Worm (Caenorhabditis elegans) whole organism, midembryonic: ENCODE measurements around the gene F02E11.3.

ENCODE experiments used
- T22C8.4 ChIP-seq: fragments of 200-800 bp; sonication (Bioruptor generic); IDR thresholded peaks from 2 replicates; pipeline ENCODE4 v1.3.6; 2022; ENCODE audit warnings: missing genetic modification characterization, missing compliant biosample characterization
- cog-1 ChIP-seq: sonication (generic microtip); optimal IDR thresholded peaks from 2 replicates; lab custom pipeline; 2016; ENCODE audit warnings: missing genetic modification characterization, missing compliant biosample characterization
- flt-1 ChIP-seq: fragments of 200-800 bp; sonication (Bioruptor generic); IDR thresholded peaks from 2 replicates; pipeline ENCODE4 v1.3.6; 2022; ENCODE audit warnings: missing genetic modification characterization, missing compliant biosample characterization
- ref-1 ChIP-seq: fragments of 200-800 bp; sonication (Bioruptor generic); conservative IDR thresholded peaks from 2 replicates; pipeline ENCODE4 v1.3.6; 2022; ENCODE audit warnings: missing genetic modification reagents, missing genetic modification characterization, missing compliant biosample characterization
- tab-1 ChIP-seq: fragments of 200-800 bp; sonication (Bioruptor generic); IDR thresholded peaks from 2 replicates; pipeline ENCODE4 v1.3.6; 2022; ENCODE audit warnings: missing genetic modification characterization, missing compliant biosample characterization
- ztf-23 ChIP-seq: fragments of 200-800 bp; sonication (Bioruptor generic); IDR thresholded peaks from 2 replicates; pipeline ENCODE4 v1.3.6; 2022; ENCODE audit warnings: missing genetic modification reagents, missing genetic modification characterization, missing compliant biosample characterization
- ztf-29 ChIP-seq: fragments of 200-800 bp; sonication (Bioruptor generic); IDR thresholded peaks from 2 replicates; pipeline ENCODE4 v1.3.6; 2022; ENCODE audit warnings: missing genetic modification reagents, missing genetic modification characterization, missing compliant biosample characterization

DNA sequence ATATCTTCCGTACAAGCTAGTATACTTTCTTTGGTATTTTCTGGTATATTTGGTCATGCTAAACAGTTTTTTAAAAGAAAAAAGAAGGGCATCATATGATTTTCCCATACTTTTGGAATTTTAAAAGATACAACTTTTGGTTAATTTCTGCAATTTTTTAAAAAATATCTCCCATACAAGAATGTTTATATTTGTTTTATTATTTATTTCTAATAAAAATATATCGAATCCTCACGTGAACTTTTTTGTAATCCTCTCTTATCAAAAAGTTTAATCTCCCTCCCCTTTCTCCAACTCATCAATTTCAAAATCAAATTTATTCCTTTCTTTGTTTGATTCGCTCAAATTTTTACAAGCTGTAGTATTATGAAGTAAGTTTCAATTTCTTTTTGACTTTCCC lies 7.5 kb upstream of the F02E11.3 start, which contains the start of gene nep-13:
- no peak for TF ChIP-seq cog-1 (tag; lab: Kevin White, UChicago)
- no peak for TF ChIP-seq flt-1 (GFP tag; lab: Robert Waterston, UW)
- TF ChIP-seq ztf-23 (GFP tag; lab: Robert Waterston, UW), result no peak
- no peak for TF ChIP-seq ztf-29 (GFP tag; lab: Robert Waterston, UW)
- no peak for TF ChIP-seq T22C8.4 (GFP tag; lab: Robert Waterston, UW)
- TF ChIP-seq ref-1 (GFP tag; lab: Robert Waterston, UW), result no peak
- TF ChIP-seq tab-1 (GFP tag; lab: Robert Waterston, UW), result no peak
